Worm (Caenorhabditis elegans): Measurements from ENCODE around the gene ugt-5.

ugt-5 gene

DNA sequence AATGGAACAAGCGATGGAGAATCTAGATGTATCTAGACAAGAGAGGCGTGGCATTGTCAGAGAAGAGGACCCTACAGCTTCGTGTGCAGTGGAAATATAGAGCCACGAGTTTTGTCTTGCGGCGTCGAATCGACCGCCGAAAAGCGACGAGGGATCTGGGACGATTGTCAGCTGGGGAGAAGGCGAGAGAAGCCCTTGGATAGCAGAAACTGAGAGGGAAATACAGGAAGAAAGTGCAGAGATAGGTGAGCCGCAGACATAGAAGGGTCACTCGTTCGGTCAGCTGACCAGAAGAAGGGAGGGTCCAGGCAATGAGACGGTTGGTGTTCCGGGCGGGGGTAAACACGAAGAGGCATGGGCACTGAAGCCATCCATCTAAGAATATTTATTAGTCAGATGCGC lies 21.7 kb upstream of the ugt-5 start:
- TF ChIP-seq ztf-29 (GFP tag; IDR thresholded peaks at IDR 0.05) (peak; percentile 64; the same call in 1 of the 2 replicates), klf-2 (GFP tag; conservative IDR thresholded peaks at IDR 0.05) (no peak), ref-1 (GFP tag; conservative IDR thresholded peaks at IDR 0.05) (no peak), cog-1 (tag; optimal IDR thresholded peaks at IDR 0.05) (peak; percentile 71), flt-1 (GFP tag; IDR thresholded peaks at IDR 0.05) (0 out of 2 replicates have a peak, but pooled peaks have one; percentile 45), med-1 (GFP tag; optimal IDR thresholded peaks at IDR 0.05; ENCODE audit: insufficient read depth) (no peak), tab-1 (GFP tag; IDR thresholded peaks at IDR 0.05) (0 out of 2 replicates have a peak, but pooled peaks have one; percentile 39), ztf-23 (GFP tag; IDR thresholded peaks at IDR 0.05) (0 out of 2 replicates have a peak, but pooled peaks have one; percentile 54), T22C8.4 (GFP tag; IDR thresholded peaks at IDR 0.05) (no peak)

DNA sequence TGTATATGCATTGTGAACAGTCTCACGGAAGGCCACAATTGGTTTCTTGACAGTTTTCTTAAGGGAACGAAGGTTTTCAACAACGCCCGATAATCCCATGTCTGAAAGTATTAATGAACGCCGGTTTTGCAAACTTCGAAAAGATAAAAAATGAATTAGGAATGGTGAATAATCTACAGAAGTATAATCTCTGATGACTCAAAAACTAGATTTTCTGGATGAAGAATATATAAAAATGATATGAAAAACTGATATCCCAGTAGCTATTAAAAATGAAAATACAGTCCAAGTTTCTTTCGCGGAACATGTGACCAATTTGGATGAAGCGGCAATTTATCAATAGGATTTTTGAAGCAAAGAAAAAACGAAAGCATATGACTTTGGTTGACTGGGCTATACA lies 21.3 kb upstream of the ugt-5 start, which contains the start of gene ZC443.3:
Gene ZC443.3 (minus strand): TSS at position 101 of the 400 bp plus-strand sequence.
- TF ChIP-seq klf-2 (GFP tag; conservative IDR thresholded peaks at IDR 0.05) = no peak
- TF ChIP-seq cog-1 (tag; optimal IDR thresholded peaks at IDR 0.05) = no peak
- TF ChIP-seq ztf-29 (GFP tag; IDR thresholded peaks at IDR 0.05) = no peak
- TF ChIP-seq tab-1 (GFP tag; IDR thresholded peaks at IDR 0.05) = no peak
- no peak for TF ChIP-seq ref-1 (GFP tag; conservative IDR thresholded peaks at IDR 0.05)
- no peak for TF ChIP-seq med-1 (GFP tag; optimal IDR thresholded peaks at IDR 0.05; ENCODE audit: insufficient read depth)

DNA sequence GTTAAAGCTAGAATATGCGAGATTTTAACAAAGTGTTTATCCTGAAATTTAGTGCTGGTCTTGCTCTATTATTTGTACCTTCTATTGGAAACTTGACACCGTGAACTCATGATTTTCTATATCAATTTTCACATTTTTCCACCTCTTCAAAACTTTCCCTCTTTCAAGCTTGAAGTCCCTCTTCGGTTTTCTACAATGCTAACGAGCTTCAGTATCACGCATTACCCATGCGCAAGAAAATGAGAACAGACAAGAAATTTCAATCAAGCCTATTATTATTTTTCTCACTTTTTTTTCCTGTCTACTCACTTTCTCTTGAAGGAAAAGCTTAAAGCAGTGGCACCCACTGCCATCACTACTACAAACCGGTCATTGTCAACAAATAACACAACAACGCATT lies 19.0 kb upstream of the ugt-5 start:
- TF ChIP-seq cog-1 (tag; optimal IDR thresholded peaks at IDR 0.05) (no peak), med-1 (GFP tag; optimal IDR thresholded peaks at IDR 0.05; ENCODE audit: insufficient read depth) (no peak), ref-1 (GFP tag; conservative IDR thresholded peaks at IDR 0.05) (no peak), ztf-29 (GFP tag; IDR thresholded peaks at IDR 0.05) (no peak), tab-1 (GFP tag; IDR thresholded peaks at IDR 0.05) (no peak), klf-2 (GFP tag; conservative IDR thresholded peaks at IDR 0.05) (no peak), flt-1 (GFP tag; IDR thresholded peaks at IDR 0.05) (no peak), ztf-23 (GFP tag; IDR thresholded peaks at IDR 0.05) (no peak), T22C8.4 (GFP tag; IDR thresholded peaks at IDR 0.05) (no peak)

DNA sequence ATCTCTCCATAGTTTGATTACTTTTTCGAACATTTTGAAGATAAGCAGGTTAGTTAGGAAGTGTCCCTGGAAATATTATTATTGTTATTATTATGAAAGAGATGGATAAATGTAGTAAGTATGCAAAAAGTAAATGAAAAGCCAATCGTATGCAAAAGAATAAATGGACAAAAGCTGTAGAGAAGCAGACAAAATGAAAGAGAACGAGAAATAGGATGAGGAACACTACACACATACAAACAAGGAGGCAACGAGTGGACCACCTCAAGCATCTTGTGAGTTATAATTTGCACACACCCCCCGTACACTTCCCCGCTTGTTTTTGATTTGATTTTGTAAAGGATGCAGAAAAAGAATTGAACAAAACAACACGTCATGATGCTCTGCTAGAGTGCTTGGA lies 18.4 kb upstream of the ugt-5 start, which contains the start of gene ZC443.2:
Gene ZC443.2 (minus strand): TSS at position 67 of the 400 bp plus-strand sequence.
- TF ChIP-seq ref-1 (GFP tag; conservative IDR thresholded peaks at IDR 0.05) = no peak

DNA sequence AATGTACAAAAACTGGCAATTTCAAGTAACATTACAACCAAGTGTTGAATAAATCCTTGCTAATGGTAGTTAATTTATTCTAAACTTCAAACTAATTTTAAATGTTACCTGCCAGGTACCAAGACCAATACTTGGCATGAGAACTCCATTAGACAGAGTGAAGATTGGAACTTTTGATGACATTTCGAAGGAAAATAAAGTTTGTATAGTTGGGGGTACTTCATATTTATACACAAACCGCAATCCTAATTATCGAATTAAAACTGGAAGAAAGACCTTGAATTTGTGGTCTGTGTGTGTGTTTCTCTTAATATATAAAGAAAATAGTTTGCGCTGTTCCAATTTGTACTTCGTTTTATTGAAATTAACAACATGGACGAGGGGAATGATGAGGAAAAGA lies 17.1 kb upstream of the ugt-5 start, which contains the start of gene ZC443.1:
Gene ZC443.1 (minus strand): TSS at position 205 of the 400 bp plus-strand sequence.
- TF ChIP-seq T22C8.4 (GFP tag; IDR thresholded peaks at IDR 0.05) (no peak), flt-1 (GFP tag; IDR thresholded peaks at IDR 0.05) (no peak), ref-1 (GFP tag; conservative IDR thresholded peaks at IDR 0.05) (no peak), tab-1 (GFP tag; IDR thresholded peaks at IDR 0.05) (no peak), ztf-23 (GFP tag; IDR thresholded peaks at IDR 0.05) (no peak), ztf-29 (GFP tag; IDR thresholded peaks at IDR 0.05) (no peak), med-1 (GFP tag; optimal IDR thresholded peaks at IDR 0.05; ENCODE audit: insufficient read depth) (no peak), klf-2 (GFP tag; conservative IDR thresholded peaks at IDR 0.05) (no peak), cog-1 (tag; optimal IDR thresholded peaks at IDR 0.05) (no peak)

DNA sequence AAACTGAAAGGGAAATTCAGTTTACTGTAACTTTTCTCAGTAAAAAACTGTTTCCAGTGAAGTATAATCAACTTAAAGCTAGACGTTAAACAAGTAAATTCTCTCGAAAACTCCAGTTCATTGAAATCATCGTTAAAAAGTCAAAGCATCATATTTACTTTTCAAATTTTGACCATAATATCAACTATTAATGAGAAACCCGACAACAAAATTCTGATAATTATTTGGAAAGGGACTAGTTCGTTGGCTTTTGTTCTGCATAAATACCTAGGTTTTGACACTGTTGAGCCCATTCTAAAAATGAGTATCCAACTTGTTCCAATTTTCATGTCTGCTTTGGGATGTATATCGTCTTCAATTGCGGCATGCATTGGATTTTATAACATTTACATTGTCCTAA lies 13.4 kb upstream of the ugt-5 start, which contains the start of gene ZC443.7:
Gene ZC443.7 (plus strand): TSS at position 301 of the 400 bp plus-strand sequence.
- no peak for TF ChIP-seq tab-1 (GFP tag; IDR thresholded peaks at IDR 0.05)
- TF ChIP-seq cog-1 (tag; optimal IDR thresholded peaks at IDR 0.05) = no peak
- TF ChIP-seq med-1 (GFP tag; optimal IDR thresholded peaks at IDR 0.05; ENCODE audit: insufficient read depth) = no peak
- TF ChIP-seq ztf-23 (GFP tag; IDR thresholded peaks at IDR 0.05) = no peak
- TF ChIP-seq T22C8.4 (GFP tag; IDR thresholded peaks at IDR 0.05) = no peak

DNA sequence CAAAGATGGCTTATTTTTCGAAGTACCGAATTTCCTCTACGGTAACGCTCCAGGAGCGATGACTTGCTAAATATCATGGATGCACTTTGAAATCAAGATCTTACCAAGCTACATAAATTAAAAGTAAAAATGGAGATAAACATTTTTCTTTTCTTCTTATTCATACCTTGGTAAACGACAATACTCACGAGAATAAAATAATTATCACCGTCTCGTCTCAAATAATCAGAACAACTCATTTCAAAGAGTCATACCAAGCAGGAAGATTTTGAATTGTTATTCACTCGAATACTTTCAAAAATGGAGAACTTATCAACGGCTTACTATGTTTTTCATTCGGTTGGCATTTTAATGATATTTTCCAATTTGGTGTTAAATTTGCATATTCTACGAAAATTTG lies 10.5 kb upstream of the ugt-5 start, which contains the start of gene srbc-45:
Gene srbc-45 (plus strand): TSS at position 301 of the 400 bp plus-strand sequence.
- TF ChIP-seq med-1 (GFP tag; optimal IDR thresholded peaks at IDR 0.05; ENCODE audit: insufficient read depth) (no peak), T22C8.4 (GFP tag; IDR thresholded peaks at IDR 0.05) (no peak), ref-1 (GFP tag; conservative IDR thresholded peaks at IDR 0.05) (no peak), tab-1 (GFP tag; IDR thresholded peaks at IDR 0.05) (no peak), flt-1 (GFP tag; IDR thresholded peaks at IDR 0.05) (no peak), klf-2 (GFP tag; conservative IDR thresholded peaks at IDR 0.05) (no peak), ztf-23 (GFP tag; IDR thresholded peaks at IDR 0.05) (no peak)

DNA sequence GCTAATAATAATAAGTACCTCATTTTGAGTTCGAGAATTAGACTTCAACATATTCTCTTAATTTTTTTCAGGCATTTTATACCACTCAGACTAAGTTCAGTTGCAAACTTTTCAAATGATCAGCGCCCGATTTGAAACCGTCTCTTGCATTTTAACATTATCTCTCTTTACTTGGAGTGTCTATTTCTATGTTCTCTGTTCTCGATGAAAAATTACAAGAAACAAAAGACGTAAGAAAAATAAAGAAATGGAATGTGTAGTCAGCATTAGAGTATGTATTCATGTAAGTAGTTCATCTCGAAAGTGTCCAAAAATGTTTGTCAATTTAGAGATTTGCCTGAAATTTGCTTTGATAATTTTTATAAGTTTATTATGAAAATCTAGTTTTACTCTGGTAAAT lies 7.4 kb upstream of the ugt-5 start, which contains the start of gene ugt-3:
Gene ugt-3 (minus strand): TSS at position 101 of the 400 bp plus-strand sequence.
- TF ChIP-seq ztf-29 (GFP tag; IDR thresholded peaks at IDR 0.05) = no peak
- no peak for TF ChIP-seq med-1 (GFP tag; optimal IDR thresholded peaks at IDR 0.05; ENCODE audit: insufficient read depth)
- TF ChIP-seq ztf-23 (GFP tag; IDR thresholded peaks at IDR 0.05) = no peak
- TF ChIP-seq tab-1 (GFP tag; IDR thresholded peaks at IDR 0.05) = no peak
- no peak for TF ChIP-seq T22C8.4 (GFP tag; IDR thresholded peaks at IDR 0.05)
- no peak for TF ChIP-seq cog-1 (tag; optimal IDR thresholded peaks at IDR 0.05)
- TF ChIP-seq ref-1 (GFP tag; conservative IDR thresholded peaks at IDR 0.05) = no peak
- no peak for TF ChIP-seq flt-1 (GFP tag; IDR thresholded peaks at IDR 0.05)
- no peak for TF ChIP-seq klf-2 (GFP tag; conservative IDR thresholded peaks at IDR 0.05)

DNA sequence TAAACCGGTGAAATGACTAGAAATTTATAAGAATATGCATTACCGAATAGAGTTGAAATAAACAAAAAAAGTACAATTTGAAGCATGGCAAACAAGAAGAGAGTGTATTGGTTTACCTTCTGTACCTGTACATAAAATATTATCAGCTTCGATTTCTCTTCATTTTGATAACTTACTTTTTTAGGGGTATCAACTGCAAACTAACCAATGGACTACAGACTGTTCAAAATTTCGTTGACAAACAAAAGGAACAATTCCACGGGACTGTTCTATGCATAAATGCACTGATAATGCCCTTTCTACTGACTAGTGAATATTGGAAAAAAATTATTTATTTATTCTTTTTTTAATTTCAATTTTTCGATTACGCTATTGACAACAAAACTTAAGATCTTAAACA lies 5.2 kb upstream of the ugt-5 start, which contains the start of gene ugt-6:
Gene ugt-6 (minus strand): TSS at position 233 of the 400 bp plus-strand sequence.
- TF ChIP-seq klf-2 (GFP tag; conservative IDR thresholded peaks at IDR 0.05) (no peak), tab-1 (GFP tag; IDR thresholded peaks at IDR 0.05) (no peak)

DNA sequence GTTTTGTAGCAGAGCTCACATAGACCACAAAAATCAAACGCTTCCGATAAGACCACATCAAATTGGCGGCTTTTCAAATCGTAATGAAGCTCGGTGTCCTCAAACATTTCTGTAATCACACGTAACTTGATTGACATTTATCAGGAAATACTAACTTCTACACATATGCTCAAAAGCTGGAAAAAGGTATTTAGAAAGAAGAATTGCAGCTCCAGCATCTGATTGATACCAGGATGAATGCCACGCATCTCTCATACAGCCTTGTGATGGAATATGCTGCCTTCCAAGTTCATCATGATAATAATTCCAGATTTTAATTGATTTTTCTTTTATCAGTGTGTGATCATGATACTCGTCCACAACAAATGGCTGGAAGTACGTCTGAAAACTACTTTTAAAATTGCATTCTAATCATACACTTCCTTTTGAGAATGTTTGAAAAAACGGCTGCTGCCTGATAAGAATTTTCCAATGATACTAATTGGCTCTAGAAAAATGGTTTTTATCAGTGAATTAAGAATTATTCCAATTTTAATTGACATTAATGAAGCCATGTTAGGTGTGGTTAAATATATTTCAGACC lies 4.2 kb upstream of the ugt-5 start:
- TF ChIP-seq cog-1 (tag; optimal IDR thresholded peaks at IDR 0.05) = no peak
- TF ChIP-seq ref-1 (GFP tag; conservative IDR thresholded peaks at IDR 0.05) = no peak
- TF ChIP-seq T22C8.4 (GFP tag; IDR thresholded peaks at IDR 0.05) = no peak
- no peak for TF ChIP-seq tab-1 (GFP tag; IDR thresholded peaks at IDR 0.05)
- TF ChIP-seq klf-2 (GFP tag; conservative IDR thresholded peaks at IDR 0.05) = no peak
- no peak for TF ChIP-seq med-1 (GFP tag; optimal IDR thresholded peaks at IDR 0.05; ENCODE audit: insufficient read depth)
- TF ChIP-seq ztf-23 (GFP tag; IDR thresholded peaks at IDR 0.05) = no peak
- TF ChIP-seq ztf-29 (GFP tag; IDR thresholded peaks at IDR 0.05) = no peak
- TF ChIP-seq flt-1 (GFP tag; IDR thresholded peaks at IDR 0.05) = no peak
